Worm (Caenorhabditis elegans) whole organism, L4 larva: ENCODE data around the gene K09F6.6.

Source experiments
- Y48G9A.11 ChIP-seq: fragments of 200-800 bp; sonication (Bioruptor generic); IDR thresholded peaks from 2 replicates; pipeline ENCODE4 v1.3.6; 2022; ENCODE audit warnings: missing genetic modification reagents, missing genetic modification characterization, missing compliant biosample characterization
- ama-1 ChIP-seq: fragments of 150-350 bp; optimal IDR thresholded peaks from 2 replicates; lab custom pipeline; 2014; ENCODE audit warnings: inconsistent platforms, mixed read lengths
- ceh-28 ChIP-seq: fragments of 150-350 bp; optimal IDR thresholded peaks from 2 replicates; lab custom pipeline; 2014; ENCODE audit warnings: missing biosample characterization, missing genetic modification reagents, missing genetic modification characterization
- ceh-32 ChIP-seq: sonication (generic microtip); optimal IDR thresholded peaks from 2 replicates; lab custom pipeline; 2016; ENCODE audit warnings: mild to moderate bottlenecking, missing genetic modification characterization, missing compliant biosample characterization; ENCODE audit not compliant: poor library complexity
- ces-1 ChIP-seq: fragments of 150-350 bp; sonication (generic microtip); optimal IDR thresholded peaks from 4 replicates; lab custom pipeline; 2014; ENCODE audit warnings: missing biosample characterization, missing genetic modification reagents, missing genetic modification characterization
- hlh-30 ChIP-seq: sonication (generic microtip); optimal IDR thresholded peaks from 2 replicates; lab custom pipeline; 2017; ENCODE audit warnings: antibody characterized with exemption, mild to moderate bottlenecking, missing genetic modification characterization, missing compliant biosample characterization; ENCODE audit not compliant: insufficient read depth
- unc-62 ChIP-seq, 3 experiments: fragments of 150-350 bp in 1 of 3; sonication (generic microtip); optimal IDR thresholded peaks in 2 of 3; peaks in 1 of 3; 1 replicate in 1 of 3; 2 replicates in 2 of 3; lab custom pipeline; 2014 to 2017; ENCODE audit warnings: missing biosample characterization in 3 of 3, missing genetic modification characterization in 3 of 3, missing genetic modification reagents in 3 of 3, missing genotype in 1 of 3
- zag-1 ChIP-seq: fragments of 150-350 bp; optimal IDR thresholded peaks from 2 replicates; lab custom pipeline; 2014; ENCODE audit warnings: missing biosample characterization, missing genetic modification characterization

ce11 chrII:2284703-2285102 is 5.6 kb upstream of the K09F6.6 start:
- no peak for TF ChIP-seq Y48G9A.11 (GFP tag; lab: Robert Waterston, UW)
- TF ChIP-seq ceh-32 (tag; lab: Kevin White, UChicago), result no peak
- TF ChIP-seq unc-62 (GFP tag; optimal IDR thresholded peaks at IDR 0.05 in 1 of 2; lab: Kevin White, UChicago), result peak in 1 of 2 experiments; percentile 92
- no peak for TF ChIP-seq unc-62 (tag; optimal IDR thresholded peaks at IDR 0.05; lab: Kevin White, UChicago)
- TF ChIP-seq ama-1 (lab: Kevin White, UChicago), result no peak
- TF ChIP-seq zag-1 (tag; lab: Kevin White, UChicago), result no peak
- TF ChIP-seq ces-1 (GFP tag; lab: Kevin White, UChicago), result no peak
- TF ChIP-seq ceh-28 (tag; lab: Kevin White, UChicago), result no peak
- no peak for TF ChIP-seq hlh-30 (tag; lab: Kevin White, UChicago)
